Worm (Caenorhabditis elegans) whole organism, late embryonic: ENCODE measurements around the gene scyl-1.

Source experiments
- C08G9.2 ChIP-seq: sonication (generic microtip); optimal IDR thresholded peaks from 2 replicates; lab custom pipeline; 2016; ENCODE audit warnings: mild to moderate bottlenecking, missing genetic modification characterization, moderate library complexity, missing compliant biosample characterization
- F13H6.1 ChIP-seq: sonication (generic microtip); optimal IDR thresholded peaks from 2 replicates; lab custom pipeline; 2016; ENCODE audit warnings: missing genetic modification characterization, missing compliant biosample characterization
- K02D7.2 ChIP-seq: sonication (generic microtip); optimal IDR thresholded peaks from 2 replicates; lab custom pipeline; 2017; ENCODE audit warnings: mild to moderate bottlenecking, missing genetic modification characterization, missing compliant biosample characterization
- K09A11.1 ChIP-seq: sonication (generic microtip); optimal IDR thresholded peaks from 2 replicates; lab custom pipeline; 2017; ENCODE audit warnings: antibody characterized with exemption, mild to moderate bottlenecking, missing genetic modification characterization, missing compliant biosample characterization; ENCODE audit not compliant: insufficient read depth
- Y22D7AL.16 ChIP-seq: sonication (generic microtip); optimal IDR thresholded peaks from 2 replicates; lab custom pipeline; 2016; ENCODE audit warnings: missing genetic modification characterization, missing compliant biosample characterization
- ahr-1 ChIP-seq: sonication (generic microtip); optimal IDR thresholded peaks from 2 replicates; lab custom pipeline; 2016; ENCODE audit warnings: missing genetic modification characterization, missing compliant biosample characterization
- ama-1 ChIP-seq: fragments of 150-350 bp; optimal IDR thresholded peaks from 2 replicates; lab custom pipeline; 2014
- ceh-31 ChIP-seq: sonication (generic microtip); optimal IDR thresholded peaks from 2 replicates; lab custom pipeline; 2016; ENCODE audit warnings: missing genetic modification characterization, missing compliant biosample characterization
- ceh-34 ChIP-seq: sonication (generic microtip); optimal IDR thresholded peaks from 2 replicates; lab custom pipeline; 2016; ENCODE audit warnings: mild to moderate bottlenecking, missing genetic modification characterization, missing compliant biosample characterization
- che-1 ChIP-seq: sonication (generic microtip); optimal IDR thresholded peaks from 2 replicates; lab custom pipeline; 2016; ENCODE audit warnings: mild to moderate bottlenecking, missing genetic modification characterization, missing compliant biosample characterization
- elt-4 ChIP-seq: sonication (generic microtip); optimal IDR thresholded peaks from 2 replicates; lab custom pipeline; 2016; ENCODE audit warnings: missing genetic modification characterization, missing compliant biosample characterization
- eyg-1 ChIP-seq: sonication (generic microtip); optimal IDR thresholded peaks from 2 replicates; lab custom pipeline; 2016; ENCODE audit warnings: missing genotype, missing genetic modification characterization, missing compliant biosample characterization
- fkh-10 ChIP-seq: fragments of 150-350 bp; optimal IDR thresholded peaks from 2 replicates; lab custom pipeline; 2014; ENCODE audit warnings: missing biosample characterization, missing genetic modification reagents, missing genetic modification characterization
- hlh-13 ChIP-seq: fragments of 200-800 bp; sonication (Bioruptor generic); optimal IDR thresholded peaks from 2 replicates; lab custom pipeline; 2018; ENCODE audit warnings: mild to moderate bottlenecking, missing genetic modification characterization, missing compliant biosample characterization
- hlh-30 ChIP-seq: sonication (generic microtip); optimal IDR thresholded peaks from 2 replicates; lab custom pipeline; 2017; ENCODE audit warnings: antibody characterized with exemption, missing genetic modification characterization, missing compliant biosample characterization; ENCODE audit not compliant: insufficient read depth
- hlh-6 ChIP-seq: sonication (generic microtip); optimal IDR thresholded peaks from 2 replicates; lab custom pipeline; 2016; ENCODE audit warnings: missing genotype, missing genetic modification characterization, missing compliant biosample characterization
- lim-6 ChIP-seq: sonication (generic microtip); optimal IDR thresholded peaks from 2 replicates; lab custom pipeline; 2016; ENCODE audit warnings: missing genetic modification characterization, missing compliant biosample characterization
- madf-2 ChIP-seq: sonication (generic microtip); optimal IDR thresholded peaks from 2 replicates; lab custom pipeline; 2017; ENCODE audit warnings: missing genetic modification characterization, missing compliant biosample characterization
- mec-3 ChIP-seq: sonication (generic microtip); optimal IDR thresholded peaks from 2 replicates; lab custom pipeline; 2016; ENCODE audit warnings: borderline replicate concordance, missing genetic modification characterization, missing compliant biosample characterization
- nhr-11 ChIP-seq: fragments of 150-350 bp; optimal IDR thresholded peaks from 2 replicates; lab custom pipeline; 2014; ENCODE audit warnings: missing biosample characterization, missing genetic modification characterization
- pag-3 ChIP-seq: sonication (generic microtip); optimal IDR thresholded peaks from 2 replicates; lab custom pipeline; 2016; ENCODE audit warnings: missing compliant biosample characterization, missing genetic modification characterization, borderline replicate concordance
- pax-1 ChIP-seq: fragments of 150-350 bp; optimal IDR thresholded peaks from 2 replicates; lab custom pipeline; 2014; ENCODE audit warnings: missing biosample characterization, missing genetic modification characterization
- pha-2 ChIP-seq: sonication (generic microtip); optimal IDR thresholded peaks from 2 replicates; lab custom pipeline; 2017; ENCODE audit warnings: mild to moderate bottlenecking, missing genetic modification characterization, missing compliant biosample characterization
- ref-2 ChIP-seq: sonication (generic microtip); optimal IDR thresholded peaks from 2 replicates; lab custom pipeline; 2016; ENCODE audit warnings: missing genetic modification characterization, missing compliant biosample characterization
- rnt-1 ChIP-seq: sonication (generic microtip); optimal IDR thresholded peaks from 2 replicates; lab custom pipeline; 2016; ENCODE audit warnings: missing genetic modification characterization, missing compliant biosample characterization
- tbx-2 ChIP-seq: sonication (generic microtip); optimal IDR thresholded peaks from 2 replicates; lab custom pipeline; 2016; ENCODE audit warnings: missing genetic modification characterization, missing compliant biosample characterization
- tbx-7 ChIP-seq: sonication (generic microtip); optimal IDR thresholded peaks from 2 replicates; lab custom pipeline; 2016; ENCODE audit warnings: missing genotype, missing genetic modification characterization, missing compliant biosample characterization
- ttx-3 ChIP-seq: sonication (generic microtip); optimal IDR thresholded peaks from 2 replicates; lab custom pipeline; 2016; ENCODE audit warnings: missing genetic modification reagents, missing genetic modification characterization, missing compliant biosample characterization
- unc-3 ChIP-seq, 2 experiments: fragments of 200-800 bp in 1 of 2; sonication (Bioruptor generic) in 1 of 2; sonication (generic microtip) in 1 of 2; conservative IDR thresholded peaks in 1 of 2; optimal IDR thresholded peaks in 1 of 2; 2 replicates each; pipeline versions ENCODE4 v1.3.6 to Lab custom; 2016 to 2022; ENCODE audit warnings: missing compliant biosample characterization in 2 of 2, missing genetic modification characterization in 2 of 2, missing genetic modification reagents in 1 of 2
- unc-55 ChIP-seq: sonication (generic microtip); optimal IDR thresholded peaks from 2 replicates; lab custom pipeline; 2017; ENCODE audit warnings: missing biosample characterization, missing genetic modification reagents, missing genetic modification characterization
- unc-86 ChIP-seq: sonication (generic microtip); optimal IDR thresholded peaks from 2 replicates; lab custom pipeline; 2016; ENCODE audit warnings: missing genetic modification characterization, missing compliant biosample characterization
- ztf-16 ChIP-seq: sonication (generic microtip); optimal IDR thresholded peaks from 2 replicates; lab custom pipeline; 2017; ENCODE audit warnings: missing genetic modification characterization, missing compliant biosample characterization

The scyl-1 gene

DNA sequence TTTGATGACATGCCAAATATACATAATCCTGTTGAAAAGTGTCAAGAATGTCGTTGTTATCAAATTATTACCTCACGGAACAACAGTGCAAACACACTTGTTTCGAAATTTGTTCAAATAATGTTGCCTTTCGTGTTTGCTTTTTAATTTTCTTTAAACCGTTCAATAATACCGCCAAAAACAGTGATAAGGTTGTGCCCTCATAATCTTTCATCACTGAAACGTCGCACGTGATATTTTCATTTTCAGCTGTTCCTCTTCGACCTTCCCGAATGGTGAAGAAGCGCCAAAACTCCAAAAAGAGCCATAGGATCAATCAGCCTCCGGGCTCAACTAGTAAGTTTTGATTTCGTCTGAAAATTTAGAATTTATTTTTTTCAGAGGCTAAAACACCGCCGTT, 39.5 kb downstream of the scyl-1 start, which contains the start of gene inft-2:
inft-2 (plus strand) TSS at position 248 of the 400 bp plus-strand sequence.
- TF ChIP-seq pag-3 (tag; lab: Kevin White, UChicago) (no peak), unc-3 (GFP tag; conservative IDR thresholded peaks at IDR 0.05; lab: Robert Waterston, UW) (no peak), unc-3 (tag; optimal IDR thresholded peaks at IDR 0.05; lab: Kevin White, UChicago) (no peak), hlh-30 (tag; lab: Kevin White, UChicago) (no peak), madf-2 (tag; lab: Kevin White, UChicago) (no peak), unc-86 (no peak), ahr-1 (tag; lab: Kevin White, UChicago) (no peak), eyg-1 (tag; lab: Kevin White, UChicago) (no peak), hlh-6 (no peak), lim-6 (tag; lab: Kevin White, UChicago) (no peak), K02D7.2 (tag; lab: Kevin White, UChicago) (no peak), tbx-2 (no peak), hlh-13 (GFP tag; lab: Kevin White, UChicago) (no peak), fkh-10 (GFP tag; lab: Kevin White, UChicago) (no peak), pha-2 (tag; lab: Kevin White, UChicago) (no peak), K09A11.1 (tag; lab: Kevin White, UChicago) (no peak), elt-4 (no peak), ceh-34 (tag; lab: Kevin White, UChicago) (no peak), nhr-11 (no peak), unc-55 (GFP tag; lab: Kevin White, UChicago) (no peak)
- TF ChIP-seq, all 69 proteins: peak for 0

DNA sequence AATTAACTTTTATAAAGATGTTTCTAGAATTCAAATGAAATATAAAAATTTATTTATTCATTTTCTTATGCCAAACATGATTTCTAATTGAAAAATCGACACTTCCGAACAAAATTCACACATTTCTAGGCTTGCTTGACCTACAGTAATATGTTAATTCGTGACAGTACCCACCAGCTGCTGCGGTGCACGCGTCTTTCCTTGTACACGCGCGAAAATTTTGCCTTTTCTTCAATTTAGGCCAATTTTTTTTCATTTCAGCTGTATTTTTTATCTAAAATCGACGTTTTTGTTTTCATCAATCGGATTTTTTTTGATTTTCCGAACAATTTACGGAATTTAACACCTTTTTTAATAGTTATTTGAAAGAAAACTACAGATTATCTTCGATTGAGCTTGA, 41.5 kb downstream of the scyl-1 start:
- TF ChIP-seq ref-2 (tag; lab: Kevin White, UChicago), result no peak
- TF ChIP-seq pha-2 (tag; lab: Kevin White, UChicago), result no peak
- TF ChIP-seq tbx-7 (tag; lab: Kevin White, UChicago), result no peak

DNA sequence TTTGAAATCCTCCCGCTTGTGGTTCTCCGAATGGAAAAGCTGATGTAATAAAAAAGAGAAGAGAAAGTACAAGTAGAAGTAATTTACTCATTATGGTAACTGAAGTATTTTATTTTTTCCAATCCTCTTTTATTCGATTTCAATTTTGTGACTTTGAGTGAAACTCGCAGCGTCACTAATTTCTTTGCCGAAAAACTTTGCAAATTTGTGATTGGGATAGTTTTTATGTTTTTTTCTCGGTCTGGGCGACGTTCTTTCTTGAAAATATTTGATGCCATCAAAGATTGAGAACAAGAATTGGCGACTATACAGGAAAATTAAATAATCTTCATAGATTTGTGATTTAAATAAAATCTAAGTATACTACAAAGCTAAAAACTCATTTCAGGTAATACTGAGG, 42.0 kb downstream of the scyl-1 start, which contains the start of gene far-4:
far-4 (minus strand) TSS at position 101 of the 400 bp plus-strand sequence.
- TF ChIP-seq mec-3 (tag; lab: Kevin White, UChicago) (no peak), tbx-2 (no peak)
- TF ChIP-seq, all 69 proteins: peak for 0

DNA sequence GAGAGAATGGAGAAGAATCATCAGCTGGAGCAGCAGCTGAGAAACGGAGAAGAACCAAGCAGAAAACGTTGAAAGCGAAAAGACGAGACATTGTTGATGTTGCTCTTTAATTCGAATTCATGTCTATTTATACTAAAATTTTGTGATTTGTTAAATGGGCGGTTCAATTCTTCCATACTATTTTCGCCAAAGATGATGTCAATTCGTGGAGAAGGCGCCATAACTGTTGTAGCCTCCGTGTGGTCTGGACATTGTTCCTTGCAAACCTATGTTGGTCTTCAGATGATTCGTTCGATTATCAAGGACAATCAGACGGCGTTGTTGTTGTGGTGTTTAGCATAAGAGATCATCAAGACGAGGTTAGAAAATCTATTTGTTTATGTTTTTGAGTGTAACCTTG, 44.1 kb downstream of the scyl-1 start, which contains the start of gene far-3:
far-3 (minus strand) TSS at position 101 of the 400 bp plus-strand sequence.
- TF ChIP-seq che-1 (tag; lab: Kevin White, UChicago), result no peak

DNA sequence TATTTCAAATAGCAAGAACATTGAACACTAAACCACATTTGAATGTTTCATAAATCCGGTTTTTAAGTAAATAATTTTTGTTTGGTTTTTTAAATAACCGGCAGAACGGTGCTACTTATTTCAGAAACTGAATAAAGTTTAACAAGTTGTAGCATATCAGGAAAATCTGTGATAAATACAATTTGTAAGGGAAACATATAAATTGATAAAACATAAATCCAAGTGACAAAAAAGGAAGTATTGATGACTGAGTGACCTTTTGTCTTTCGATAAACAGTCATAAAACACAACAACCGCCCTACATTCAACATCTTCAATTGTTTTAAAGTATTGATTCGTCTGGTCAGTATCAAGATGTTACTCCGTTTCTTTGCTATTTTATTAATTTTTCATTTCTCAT, 46.3 kb downstream of the scyl-1 start, which contains the start of gene far-5:
far-5 (plus strand) TSS at position 301 of the 400 bp plus-strand sequence.
- TF ChIP-seq Y22D7AL.16 (tag; lab: Kevin White, UChicago) (no peak), ceh-31 (tag; lab: Kevin White, UChicago) (no peak), rnt-1 (tag; lab: Kevin White, UChicago) (no peak), nhr-11 (no peak), ztf-16 (no peak), pax-1 (tag; lab: Kevin White, UChicago) (no peak), ttx-3 (tag; lab: Kevin White, UChicago) (no peak), F13H6.1 (no peak), elt-4 (no peak), tbx-7 (tag; lab: Kevin White, UChicago) (no peak), C08G9.2 (tag; lab: Kevin White, UChicago) (no peak), ama-1 (lab: Kevin White, UChicago) (no peak)

DNA sequence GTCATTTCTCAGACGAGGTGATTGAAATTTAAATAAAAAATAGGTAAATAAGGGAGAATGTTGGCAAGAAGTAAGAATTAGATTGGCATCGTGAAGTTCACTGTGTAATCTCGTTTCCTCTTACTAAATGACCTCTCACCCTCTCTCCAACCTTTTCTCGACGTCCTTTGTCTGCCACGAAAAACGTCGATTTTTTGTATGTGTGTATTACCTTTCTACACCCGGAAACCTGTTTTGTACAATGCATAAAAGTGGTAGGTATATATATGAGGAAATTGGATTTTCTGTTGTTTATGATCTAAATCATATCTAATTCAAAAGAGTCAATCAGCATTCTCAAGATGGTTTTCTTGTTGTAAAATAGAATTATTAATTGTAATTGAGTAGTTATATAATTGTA, 48.6 kb downstream of the scyl-1 start, which contains the start of the genes F15B9.11 and dsl-7:
F15B9.11 (minus strand) TSS at position 5 of the 400 bp plus-strand sequence.
dsl-7 (plus strand) TSS at position 260 of the 400 bp plus-strand sequence.
- TF ChIP-seq hlh-13 (GFP tag; lab: Kevin White, UChicago), result no peak
- no peak for TF ChIP-seq ref-2 (tag; lab: Kevin White, UChicago)
